Fruit fly (Drosophila melanogaster) whole organism, wandering third instar larva: ENCODE data around the gene CG32847.

Experiments
- Abd-B ChIP-seq: fragments of >200 bp; optimal IDR thresholded peaks from 2 replicates; lab custom pipeline; 2017; ENCODE audit warnings: missing biosample characterization, missing genetic modification characterization
- CG32264 ChIP-seq: fragments of 200-800 bp; sonication (Bioruptor generic); optimal IDR thresholded peaks from 2 replicates; lab custom pipeline; 2016; ENCODE audit warnings: missing biosample characterization, missing genetic modification characterization
- CG9705 ChIP-seq: fragments of 200-800 bp; sonication (Bioruptor generic); optimal IDR thresholded peaks from 2 replicates; lab custom pipeline; 2018; ENCODE audit warnings: missing biosample characterization, mild to moderate bottlenecking, missing genetic modification characterization
- CrebA ChIP-seq: fragments of 200-800 bp; sonication (Bioruptor generic); optimal IDR thresholded peaks from 2 replicates; lab custom pipeline; 2016; ENCODE audit warnings: missing biosample characterization, mild to moderate bottlenecking, missing genetic modification characterization, borderline replicate concordance
- Dfd ChIP-seq: fragments of >200 bp; optimal IDR thresholded peaks from 2 replicates; lab custom pipeline; 2017; ENCODE audit warnings: missing biosample characterization, missing genetic modification characterization
- Dif ChIP-seq: fragments of 200-275, 200-300 bp; sonication (Bioruptor generic); optimal IDR thresholded peaks from 2 replicates; lab custom pipeline; 2018; ENCODE audit warnings: missing biosample characterization, missing genetic modification characterization; ENCODE audit not compliant: partially characterized antibody
- GATAd ChIP-seq: sonication (Bioruptor generic); optimal IDR thresholded peaks from 2 replicates; lab custom pipeline; 2016; ENCODE audit warnings: missing biosample characterization, missing genetic modification characterization
- HLH106 ChIP-seq: fragments of 200-800 bp; optimal IDR thresholded peaks from 3 replicates; lab custom pipeline; 2019; ENCODE audit warnings: missing biosample characterization, mild to moderate bottlenecking, missing genetic modification characterization, moderate library complexity
- Hnf4 ChIP-seq: fragments of 200-800 bp; sonication (Bioruptor generic); optimal IDR thresholded peaks from 2 replicates; lab custom pipeline; 2016; ENCODE audit warnings: missing biosample characterization, mild to moderate bottlenecking, missing genetic modification characterization
- Hr78 ChIP-seq: fragments of >200 bp; optimal IDR thresholded peaks from 2 replicates; lab custom pipeline; 2017; ENCODE audit warnings: missing biosample characterization, missing genetic modification characterization
- Hr83 ChIP-seq: fragments of 200-300 bp; sonication (Bioruptor generic); optimal IDR thresholded peaks from 2 replicates; lab custom pipeline; 2016; ENCODE audit warnings: missing biosample characterization, mild to moderate bottlenecking, missing genetic modification characterization, moderate library complexity; ENCODE audit not compliant: poor library complexity, severe bottlenecking
- Jra ChIP-seq: sonication (Bioruptor generic); optimal IDR thresholded peaks from 2 replicates; lab custom pipeline; 2016; ENCODE audit warnings: missing biosample characterization, missing genetic modification characterization
- Mio ChIP-seq: sonication (Bioruptor generic); optimal IDR thresholded peaks from 2 replicates; lab custom pipeline; 2016; ENCODE audit warnings: missing biosample characterization, missing genetic modification characterization
- Myc ChIP-seq: fragments of >200 bp; optimal IDR thresholded peaks from 2 replicates; lab custom pipeline; 2017
- N ChIP-seq: fragments of >200 bp; optimal IDR thresholded peaks from 2 replicates; lab custom pipeline; 2018; ENCODE audit warnings: missing biosample characterization, missing external identifiers, missing genetic modification characterization
- OdsH ChIP-seq: fragments of 200-800 bp; sonication (Bioruptor generic); optimal IDR thresholded peaks from 2 replicates; lab custom pipeline; 2016; ENCODE audit warnings: missing biosample characterization, mild to moderate bottlenecking, missing genetic modification characterization
- Rel ChIP-seq, 2 experiments: fragments of 200-800 bp; sonication (Bioruptor generic) in 1 of 2; optimal IDR thresholded peaks; 2 replicates in 1 of 2; 3 replicates in 1 of 2; lab custom pipeline; 2016 to 2019; ENCODE audit warnings: mild to moderate bottlenecking in 2 of 2, missing biosample characterization in 2 of 2, missing genetic modification characterization in 2 of 2, moderate library complexity in 1 of 2
- Sp1 ChIP-seq: fragments of 200-800 bp; sonication (Bioruptor generic); optimal IDR thresholded peaks from 3 replicates; lab custom pipeline; 2019; ENCODE audit warnings: missing biosample characterization, mild to moderate bottlenecking, missing genetic modification characterization, moderate library complexity
- Vsx2 ChIP-seq: fragments of 200-300, 225-300 bp; sonication (Bioruptor generic); optimal IDR thresholded peaks from 2 replicates; lab custom pipeline; 2018; ENCODE audit warnings: missing biosample characterization, missing genetic modification characterization; ENCODE audit not compliant: partially characterized antibody
- br ChIP-seq: fragments of 200-800 bp; sonication (Bioruptor generic); optimal IDR thresholded peaks from 2 replicates; lab custom pipeline; 2016; ENCODE audit warnings: missing biosample characterization, missing genetic modification characterization
- brk ChIP-seq: fragments of 200-800 bp; sonication (Bioruptor generic); optimal IDR thresholded peaks from 2 replicates; lab custom pipeline; 2016; ENCODE audit warnings: missing biosample characterization, mild to moderate bottlenecking, missing genetic modification characterization
- dl ChIP-seq, 2 experiments: fragments of 175-275, 200-275 bp in 1 of 2; fragments of 200-275 bp in 1 of 2; sonication (Bioruptor generic); optimal IDR thresholded peaks; lab custom pipeline; 2018; ENCODE audit warnings: mild to moderate bottlenecking in 2 of 2, missing biosample characterization in 2 of 2, missing genetic modification characterization in 2 of 2, moderate library complexity in 2 of 2; ENCODE audit not compliant: partially characterized antibody in 2 of 2, insufficient read depth in 1 of 2
- dmrt93B ChIP-seq: fragments of 200-800 bp; sonication (Bioruptor generic); optimal IDR thresholded peaks from 2 replicates; lab custom pipeline; 2018; ENCODE audit warnings: missing biosample characterization, mild to moderate bottlenecking, missing genetic modification characterization
- dsf ChIP-seq: sonication (Bioruptor generic); optimal IDR thresholded peaks from 2 replicates; lab custom pipeline; 2016; ENCODE audit warnings: missing biosample characterization, missing genetic modification characterization, borderline replicate concordance
- ey ChIP-seq: fragments of 200-800 bp; sonication (Bioruptor generic); optimal IDR thresholded peaks from 2 replicates; lab custom pipeline; 2016; ENCODE audit warnings: missing biosample characterization, missing genetic modification characterization
- foxo ChIP-seq, 2 experiments: fragments of 200-800 bp; sonication (Bioruptor generic); optimal IDR thresholded peaks; 2 replicates in 1 of 2; 3 replicates in 1 of 2; lab custom pipeline; 2016 to 2017; ENCODE audit warnings: missing biosample characterization in 2 of 2, missing genetic modification characterization in 2 of 2
- fru ChIP-seq: fragments of 200-800 bp; sonication (Bioruptor generic); optimal IDR thresholded peaks from 3 replicates; lab custom pipeline; 2016; ENCODE audit warnings: missing biosample characterization, mild to moderate bottlenecking, missing genetic modification characterization
- h ChIP-seq: fragments of 200-800 bp; sonication (Bioruptor generic); optimal IDR thresholded peaks from 3 replicates; lab custom pipeline; 2016; ENCODE audit warnings: missing biosample characterization, mild to moderate bottlenecking, missing genetic modification characterization
- jim ChIP-seq: fragments of 175-275, 200-325 bp; sonication (Bioruptor generic); optimal IDR thresholded peaks from 2 replicates; lab custom pipeline; 2016; ENCODE audit warnings: missing biosample characterization, mild to moderate bottlenecking, missing genetic modification characterization
- lola ChIP-seq: fragments of >200 bp; optimal IDR thresholded peaks from 2 replicates; lab custom pipeline; 2017; ENCODE audit warnings: missing biosample characterization, missing genetic modification characterization
- pan ChIP-seq: fragments of >200 bp; optimal IDR thresholded peaks from 2 replicates; lab custom pipeline; 2017
- psq ChIP-seq: fragments of 200-800 bp; sonication (Bioruptor generic); optimal IDR thresholded peaks from 3 replicates; lab custom pipeline; 2017; ENCODE audit warnings: missing biosample characterization, mild to moderate bottlenecking, missing genetic modification characterization, moderate library complexity
- rgr ChIP-seq: fragments of 200-800 bp; sonication (Bioruptor generic); optimal IDR thresholded peaks from 3 replicates; lab custom pipeline; 2016; ENCODE audit warnings: missing biosample characterization, mild to moderate bottlenecking, missing genetic modification characterization
- sage ChIP-seq: fragments of 200-800 bp; sonication (Bioruptor generic); optimal IDR thresholded peaks from 2 replicates; lab custom pipeline; 2016; ENCODE audit warnings: missing biosample characterization, mild to moderate bottlenecking, missing genetic modification characterization
- sv ChIP-seq: fragments of 200-800 bp; sonication (Bioruptor generic); optimal IDR thresholded peaks from 3 replicates; lab custom pipeline; 2016; ENCODE audit warnings: missing biosample characterization, missing genetic modification characterization
- tai ChIP-seq: sonication (Bioruptor generic); optimal IDR thresholded peaks from 2 replicates; lab custom pipeline; 2016; ENCODE audit warnings: missing biosample characterization, missing genetic modification characterization
- usp ChIP-seq: fragments of >200 bp; optimal IDR thresholded peaks from 2 replicates; lab custom pipeline; 2017; ENCODE audit warnings: missing biosample characterization, missing genetic modification characterization
- woc ChIP-seq: sonication (Bioruptor generic); optimal IDR thresholded peaks from 2 replicates; lab custom pipeline; 2016; ENCODE audit warnings: missing biosample characterization, mild to moderate bottlenecking, missing genetic modification characterization

The CG32847 gene

dm6 chr3L:15136659-15137572 lies 15.5 kb downstream of the CG32847 start, which contains the start of gene CG12316:
Gene CG12316, minus strand, starts transcription at chr3L:15136934.
- TF ChIP-seq dsf (GFP tag; lab: Kevin White, UChicago), result peak; percentile 87
- TF ChIP-seq psq, result peak; percentile 90
- peak; percentile 88 for TF ChIP-seq Hnf4 (GFP tag; lab: Kevin White, UChicago)
- peak; percentile 31 for TF ChIP-seq Hr83 (GFP tag; lab: Kevin White, UChicago)
- TF ChIP-seq Hr78 (GFP tag; lab: Kevin White, UChicago), result no peak
- peak; percentile 95 for TF ChIP-seq ey (GFP tag; lab: Kevin White, UChicago)
- TF ChIP-seq N (GFP tag; lab: Kevin White, UChicago), result no peak
- peak; percentile 91 for TF ChIP-seq OdsH (GFP tag; lab: Kevin White, UChicago)
- TF ChIP-seq rgr (GFP tag; lab: Kevin White, UChicago), result peak; percentile 96
- TF ChIP-seq Sp1 (GFP tag; lab: Kevin White, UChicago), result peak; percentile 97
- peak; percentile 97 for TF ChIP-seq h (GFP tag; lab: Kevin White, UChicago)
- TF ChIP-seq brk (GFP tag; lab: Kevin White, UChicago), result no peak
- TF ChIP-seq Dfd (GFP tag; lab: Kevin White, UChicago), result no peak
- peak; percentile 72 for TF ChIP-seq Rel (GFP tag; optimal IDR thresholded peaks at IDR 0.05; lab: Kevin White, UChicago)
- TF ChIP-seq Rel (tag; optimal IDR thresholded peaks at IDR 0.05; lab: Kevin White, UChicago), result peak; percentile 86
- TF ChIP-seq sage (GFP tag; lab: Kevin White, UChicago), result no peak
- no peak for TF ChIP-seq dl (GFP tag; optimal IDR thresholded peaks at IDR 0.05; lab: Kevin White, UChicago; ENCODE audit: insufficient read depth in 1 of 2, partially characterized antibody in 2 of 2)
- TF ChIP-seq Dif, result no peak
- TF ChIP-seq lola, result no peak
- TF ChIP-seq CG9705 (GFP tag; lab: Kevin White, UChicago), result peak; percentile 96
- no peak for TF ChIP-seq pan (lab: Kevin White, UChicago)
- peak; percentile 91 for TF ChIP-seq dmrt93B (GFP tag; lab: Kevin White, UChicago)
- peak; percentile 98 for TF ChIP-seq fru (GFP tag; lab: Kevin White, UChicago)
- peak; percentile 96 for TF ChIP-seq HLH106 (tag; lab: Kevin White, UChicago)
- peak; percentile 86 for TF ChIP-seq sv (GFP tag; lab: Kevin White, UChicago)
- TF ChIP-seq Jra (GFP tag; lab: Kevin White, UChicago), result no peak
- no peak for TF ChIP-seq Abd-B
- no peak for TF ChIP-seq usp
- peak; percentile 89 for TF ChIP-seq woc (GFP tag; lab: Kevin White, UChicago)
- no peak for TF ChIP-seq Myc (lab: Kevin White, UChicago)
- peak; percentile 72 to 96 for TF ChIP-seq foxo (GFP tag; optimal IDR thresholded peaks at IDR 0.05; lab: Kevin White, UChicago)
- no peak for TF ChIP-seq jim
- no peak for TF ChIP-seq CrebA
- peak; percentile 66 for TF ChIP-seq Mio (GFP tag; lab: Kevin White, UChicago)
- TF ChIP-seq CG32264 (GFP tag; lab: Kevin White, UChicago), result peak; percentile 93
- no peak for TF ChIP-seq tai
- peak; percentile 98 for TF ChIP-seq br (GFP tag; lab: Kevin White, UChicago)
- no peak for TF ChIP-seq Vsx2 (GFP tag; lab: Kevin White, UChicago)
- TF ChIP-seq GATAd, result peak; percentile 72

DNA sequence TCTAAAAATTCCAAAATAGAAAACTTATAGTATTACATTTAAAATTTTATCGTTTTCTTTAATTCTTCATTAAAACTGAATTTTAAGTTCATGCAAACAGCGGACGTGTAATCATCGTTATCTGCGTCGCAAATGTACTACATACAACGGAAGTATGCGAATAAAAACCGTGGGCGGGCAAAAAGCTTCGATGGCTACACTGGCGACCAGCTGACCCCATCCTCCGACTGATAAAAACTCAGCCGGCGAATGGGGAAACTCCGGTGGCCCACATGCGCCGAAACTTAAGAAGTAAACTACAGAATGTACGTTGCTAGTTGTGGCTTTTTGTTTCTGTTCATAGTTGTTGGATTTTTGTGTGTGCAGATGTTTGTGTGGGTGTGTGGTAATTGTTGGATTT lies 16.4 kb downstream of the CG32847 start:
- TF ChIP-seq fru (GFP tag; lab: Kevin White, UChicago), result no peak
- no peak for TF ChIP-seq Hr78 (GFP tag; lab: Kevin White, UChicago)
- no peak for TF ChIP-seq GATAd
- TF ChIP-seq CG32264 (GFP tag; lab: Kevin White, UChicago), result no peak
- no peak for TF ChIP-seq N (GFP tag; lab: Kevin White, UChicago)
- TF ChIP-seq dl (GFP tag; optimal IDR thresholded peaks at IDR 0.05; lab: Kevin White, UChicago; ENCODE audit: insufficient read depth in 1 of 2, partially characterized antibody in 2 of 2), result no peak
- TF ChIP-seq HLH106 (tag; lab: Kevin White, UChicago), result no peak
